Worm (Caenorhabditis elegans) whole organism, L4/young adult: ENCODE data around the gene rps-11.

Experiments used
- W03F9.2 ChIP-seq: fragments of 150-350 bp; optimal IDR thresholded peaks from 2 replicates; lab custom pipeline; 2014; ENCODE audit warnings: missing biosample characterization, missing genetic modification characterization
- dao-5 ChIP-seq: sonication (generic microtip); optimal IDR thresholded peaks from 2 replicates; lab custom pipeline; 2016; ENCODE audit warnings: missing genotype, missing genetic modification characterization, moderate library complexity, missing compliant biosample characterization
- him-1 ChIP-seq: sonication (generic microtip); optimal IDR thresholded peaks from 2 replicates; lab custom pipeline; 2016; ENCODE audit warnings: missing genotype, missing genetic modification reagents, missing genetic modification characterization, missing compliant biosample characterization

The rps-11 gene

DNA sequence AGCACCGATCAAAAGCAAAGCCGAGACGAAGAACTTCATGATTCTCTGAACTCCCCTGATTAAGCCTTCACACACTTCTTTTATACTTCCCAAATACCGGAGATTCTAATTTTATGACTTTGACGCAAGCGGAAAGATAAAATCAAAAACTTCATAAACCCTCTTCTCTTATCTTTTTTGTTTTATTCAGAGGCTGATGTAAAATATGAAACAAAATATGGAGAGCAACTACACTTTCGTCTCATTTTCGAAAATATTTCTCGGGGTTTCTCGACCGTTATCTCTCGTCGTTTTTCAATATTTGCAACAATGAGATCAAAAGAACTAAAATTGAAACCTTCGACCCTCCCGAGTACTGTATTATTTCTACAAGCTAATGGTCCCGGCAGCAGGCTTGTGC lies 20.6 kb downstream of the rps-11 start, which contains the start of gene lys-4:
lys-4 (minus strand) TSS at position 115 of the 400 bp plus-strand sequence.
- no peak for TF ChIP-seq dao-5
- TF ChIP-seq W03F9.2 (tag; lab: Kevin White, UChicago), result no peak
- TF ChIP-seq him-1 (tag; lab: Kevin White, UChicago), result no peak

DNA sequence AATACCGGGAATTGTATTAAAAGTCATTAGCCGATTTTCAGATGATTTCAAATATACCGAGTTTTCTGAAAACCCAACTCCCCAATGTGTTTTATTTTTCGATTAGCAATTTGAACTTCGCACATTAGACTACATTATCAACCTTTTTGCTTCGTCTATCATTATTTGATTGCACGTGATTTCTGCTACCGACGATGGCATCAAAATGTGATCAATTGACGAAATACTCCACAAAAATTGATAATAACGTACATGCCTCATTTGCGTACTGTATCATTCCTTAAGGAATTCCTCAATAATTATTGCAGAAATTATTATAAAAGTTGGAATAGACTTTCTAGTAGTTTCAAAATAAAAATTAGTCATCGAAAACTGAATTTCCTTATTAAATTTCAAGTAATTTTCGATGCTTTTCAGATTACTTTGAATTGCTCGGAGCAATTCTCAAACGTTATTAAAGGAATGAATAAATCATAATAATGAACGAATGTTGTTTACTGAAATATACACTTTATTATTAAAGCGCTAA lies 21.4 kb downstream of the rps-11 start:
- TF ChIP-seq him-1 (tag; lab: Kevin White, UChicago) (no peak), W03F9.2 (tag; lab: Kevin White, UChicago) (no peak), dao-5 (no peak)

DNA sequence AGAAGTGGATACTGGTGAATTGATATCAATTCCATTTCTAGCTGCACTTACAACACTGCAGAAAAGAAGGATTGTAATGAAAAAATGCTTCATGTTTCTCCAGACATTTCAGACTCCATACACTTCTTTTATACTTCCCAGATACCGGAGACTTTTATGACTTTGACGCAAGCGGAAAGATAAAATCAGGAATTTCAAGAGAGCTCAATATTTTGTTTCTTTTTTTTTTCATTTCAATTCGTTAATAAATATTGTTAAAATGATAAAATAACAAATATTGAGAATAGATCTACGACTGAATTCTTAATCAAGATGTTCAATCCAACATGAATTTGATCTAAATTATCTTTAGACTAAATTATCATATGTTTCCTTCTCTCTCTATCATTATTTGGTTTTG lies 23.0 kb downstream of the rps-11 start, which contains the start of gene lys-5:
lys-5 (minus strand) TSS at position 101 of the 400 bp plus-strand sequence.
- no peak for TF ChIP-seq dao-5
- no peak for TF ChIP-seq W03F9.2 (tag; lab: Kevin White, UChicago)
- TF ChIP-seq him-1 (tag; lab: Kevin White, UChicago), result no peak

DNA sequence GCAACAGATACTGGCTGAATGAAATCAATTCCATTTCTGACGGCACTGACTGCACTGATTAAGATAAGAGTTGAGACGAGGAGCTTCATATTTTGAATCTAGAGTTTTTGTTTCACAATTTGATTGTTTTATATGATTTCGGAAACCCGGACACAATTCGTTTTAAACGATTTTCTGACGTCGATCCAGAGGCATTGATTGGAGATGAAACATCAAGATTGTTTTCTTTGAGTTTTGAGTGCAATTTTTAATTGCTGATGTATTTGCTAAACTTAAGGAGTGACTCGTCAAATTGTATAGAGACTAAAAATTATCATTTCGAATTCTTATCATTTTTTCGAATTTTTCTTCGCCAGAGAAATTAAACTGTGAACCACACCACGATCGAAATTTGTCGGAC lies 25.4 kb downstream of the rps-11 start, which contains the start of gene lys-6:
lys-6 (minus strand) TSS at position 101 of the 400 bp plus-strand sequence.
- TF ChIP-seq W03F9.2 (tag; lab: Kevin White, UChicago) (no peak), dao-5 (no peak), him-1 (tag; lab: Kevin White, UChicago) (no peak)

DNA sequence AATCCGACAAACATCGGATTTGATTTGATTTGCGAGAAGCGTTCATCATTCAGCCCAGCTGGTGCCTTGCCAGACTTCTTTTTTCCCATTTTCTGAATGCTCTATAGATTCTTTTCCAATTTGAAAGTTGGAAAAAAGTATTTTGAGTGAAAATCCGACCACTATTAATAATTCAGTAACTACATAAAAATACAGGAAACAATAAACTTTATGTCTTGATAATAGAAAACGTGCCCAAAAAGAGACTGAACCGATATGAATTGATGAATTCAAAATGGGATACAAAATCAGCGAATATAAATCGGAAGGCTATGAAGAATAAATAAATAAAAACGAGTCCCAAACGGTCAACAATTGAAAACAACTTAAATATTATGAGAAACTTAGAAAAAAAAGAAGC lies 29.3 kb downstream of the rps-11 start, which contains the start of gene F58B3.4:
F58B3.4 (minus strand) TSS at position 101 of the 400 bp plus-strand sequence.
- TF ChIP-seq dao-5, result no peak
- TF ChIP-seq W03F9.2 (tag; lab: Kevin White, UChicago), result no peak
- no peak for TF ChIP-seq him-1 (tag; lab: Kevin White, UChicago)

DNA sequence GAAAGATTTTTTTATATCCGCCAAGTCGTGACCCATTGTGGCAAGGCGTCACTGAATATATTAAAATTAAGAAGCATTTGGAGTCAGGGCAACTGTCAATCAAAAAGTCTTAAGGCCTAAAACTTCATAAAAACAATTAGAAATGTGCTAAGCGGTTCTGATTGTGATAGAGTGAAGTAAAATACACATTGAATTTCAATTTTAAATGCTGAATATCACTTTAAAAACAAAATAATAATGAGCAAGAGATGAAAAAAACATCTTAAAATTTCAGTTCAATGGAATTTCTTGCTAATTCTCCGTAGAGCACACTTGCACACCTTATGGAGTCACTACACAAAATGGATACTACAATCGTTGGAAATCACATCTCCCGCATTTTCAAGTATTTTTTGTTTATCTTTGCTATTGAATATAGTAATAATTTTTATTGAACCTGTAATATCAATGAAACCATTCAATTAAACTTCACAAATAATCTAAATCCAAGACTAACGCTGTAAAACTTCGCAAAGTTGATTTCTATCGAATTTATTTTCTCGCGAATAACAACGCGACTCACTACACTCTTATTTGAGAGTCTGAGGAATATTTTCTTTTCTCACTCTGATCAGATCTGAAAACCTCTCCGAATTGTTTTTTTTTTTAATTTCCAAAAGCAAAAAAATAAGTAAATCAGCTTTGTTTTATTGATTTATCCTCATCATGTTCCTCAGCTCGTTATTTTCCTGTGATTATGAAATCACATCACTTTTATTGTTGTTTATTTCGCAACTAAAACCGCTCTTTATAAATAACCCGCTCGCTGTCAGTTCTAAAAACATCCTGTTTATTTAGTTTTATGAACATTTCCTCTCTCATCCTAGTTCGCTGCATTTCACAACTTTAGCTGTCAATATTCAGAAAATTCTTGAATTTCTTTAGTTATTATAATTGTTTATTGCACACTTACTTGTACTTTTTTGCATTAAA lies 33.3 kb downstream of the rps-11 start, which contains the start of gene mars-1:
mars-1 (minus strand) TSS at position 51 of the 972 bp plus-strand sequence.
- TF ChIP-seq dao-5 (no peak), W03F9.2 (tag; lab: Kevin White, UChicago) (peak; percentile 66)

DNA sequence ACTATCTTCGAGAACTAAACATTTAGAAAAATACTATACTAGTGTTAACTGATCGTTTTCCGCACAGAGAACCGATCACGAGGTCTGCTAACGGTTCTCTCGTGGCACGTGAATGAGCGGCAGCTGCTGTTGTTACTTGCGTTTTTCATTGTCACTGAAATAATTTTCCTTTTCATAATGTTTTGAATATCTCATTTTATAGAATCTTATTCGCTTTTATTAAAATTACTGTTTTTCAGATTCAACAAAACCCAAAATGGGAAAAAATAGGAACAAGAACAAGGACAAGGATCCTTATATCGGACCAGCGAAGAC lies 33.9 kb downstream of the rps-11 start, which contains the start of gene F58B3.6:
F58B3.6 (plus strand) TSS at position 240 of the 315 bp plus-strand sequence.
- TF ChIP-seq dao-5 (no peak), him-1 (tag; lab: Kevin White, UChicago) (no peak), W03F9.2 (tag; lab: Kevin White, UChicago) (no peak)

DNA sequence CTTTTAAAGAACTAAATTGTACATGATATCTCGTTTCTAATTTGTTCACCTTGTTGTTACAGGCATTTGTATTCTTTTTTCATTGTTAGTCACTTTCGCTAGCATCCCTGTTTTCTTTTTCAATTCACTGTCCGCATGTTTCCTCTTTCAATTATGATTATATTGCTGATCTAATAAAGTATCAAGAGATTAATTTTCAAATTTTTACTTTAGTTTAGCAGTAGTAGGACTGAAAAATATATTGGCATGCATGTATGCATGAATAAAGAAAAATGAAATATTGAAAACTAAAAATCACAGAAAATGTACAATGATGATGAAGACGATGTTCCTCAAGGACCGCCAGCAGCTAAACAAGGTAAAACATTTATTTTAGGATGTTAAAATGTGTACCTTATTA lies 35.6 kb downstream of the rps-11 start, which contains the start of gene rbm-17:
rbm-17 (plus strand) TSS at position 301 of the 400 bp plus-strand sequence.
- TF ChIP-seq dao-5 (no peak), him-1 (tag; lab: Kevin White, UChicago) (no peak), W03F9.2 (tag; lab: Kevin White, UChicago) (no peak)

DNA sequence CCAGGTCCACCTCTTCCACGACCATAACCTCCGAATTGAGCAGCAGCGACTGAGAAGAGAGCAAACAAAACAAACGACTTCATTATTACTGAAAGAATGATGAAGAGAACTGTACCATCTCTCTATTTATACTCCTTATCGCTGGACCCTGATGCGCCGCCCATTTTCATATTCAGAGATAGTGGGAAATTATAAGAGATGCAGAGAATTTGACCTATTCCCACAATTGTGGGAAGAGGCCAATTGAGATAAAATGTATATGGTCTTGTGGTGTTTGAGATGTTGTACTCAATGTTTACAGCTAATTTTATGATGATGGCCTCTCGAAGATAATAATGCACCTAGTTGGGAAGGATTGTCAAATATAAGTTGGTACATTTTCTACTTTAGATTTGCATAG lies 38.5 kb downstream of the rps-11 start, which contains the start of gene ttr-50:
ttr-50 (minus strand) TSS at position 101 of the 400 bp plus-strand sequence.
- TF ChIP-seq him-1 (tag; lab: Kevin White, UChicago) (no peak), dao-5 (no peak), W03F9.2 (tag; lab: Kevin White, UChicago) (no peak)

DNA sequence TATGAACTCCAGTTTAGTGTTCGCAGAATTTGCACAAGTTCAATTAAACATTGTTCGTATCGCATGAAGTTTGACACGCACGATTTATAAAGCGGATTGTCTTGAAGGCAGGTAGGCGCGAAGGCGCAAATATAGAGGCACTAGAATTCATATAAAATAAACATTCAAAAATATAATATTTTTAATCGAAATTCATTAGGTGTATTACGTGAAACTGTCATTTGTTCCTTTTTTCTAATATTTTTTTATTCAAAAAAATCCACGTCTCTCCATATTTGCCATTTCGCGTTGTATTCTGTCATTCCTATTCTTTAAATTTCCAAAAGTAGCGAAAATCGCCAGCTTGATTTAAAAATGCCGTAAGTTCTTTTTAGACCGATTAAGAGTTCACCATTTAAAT lies 39.4 kb downstream of the rps-11 start, which contains the start of gene ZK809.1:
ZK809.1 (plus strand) TSS at position 301 of the 400 bp plus-strand sequence.
- TF ChIP-seq W03F9.2 (tag; lab: Kevin White, UChicago) (no peak), dao-5 (no peak), him-1 (tag; lab: Kevin White, UChicago) (no peak)

DNA sequence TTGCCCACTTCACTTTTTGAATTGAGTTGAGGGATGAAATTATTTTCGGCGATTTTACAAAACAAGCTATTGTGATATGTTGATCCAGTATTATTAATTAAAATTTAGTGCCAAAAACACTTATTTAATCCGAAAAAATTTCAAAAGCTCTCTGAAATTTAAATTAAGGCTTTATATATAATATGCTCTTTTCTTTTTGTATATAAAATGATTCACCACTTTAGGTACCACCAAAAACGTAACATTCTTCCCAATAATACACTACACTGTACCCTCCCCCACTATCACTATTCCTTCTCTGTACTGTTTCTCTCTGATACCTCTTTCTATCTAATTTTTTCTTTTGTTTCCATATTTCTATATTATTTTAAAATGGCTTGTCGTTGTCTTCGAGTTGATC lies 41.4 kb downstream of the rps-11 start, which contains the start of gene prx-2:
prx-2 (plus strand) TSS at position 301 of the 400 bp plus-strand sequence.
- TF ChIP-seq dao-5 (no peak), W03F9.2 (tag; lab: Kevin White, UChicago) (no peak), him-1 (tag; lab: Kevin White, UChicago) (no peak)

DNA sequence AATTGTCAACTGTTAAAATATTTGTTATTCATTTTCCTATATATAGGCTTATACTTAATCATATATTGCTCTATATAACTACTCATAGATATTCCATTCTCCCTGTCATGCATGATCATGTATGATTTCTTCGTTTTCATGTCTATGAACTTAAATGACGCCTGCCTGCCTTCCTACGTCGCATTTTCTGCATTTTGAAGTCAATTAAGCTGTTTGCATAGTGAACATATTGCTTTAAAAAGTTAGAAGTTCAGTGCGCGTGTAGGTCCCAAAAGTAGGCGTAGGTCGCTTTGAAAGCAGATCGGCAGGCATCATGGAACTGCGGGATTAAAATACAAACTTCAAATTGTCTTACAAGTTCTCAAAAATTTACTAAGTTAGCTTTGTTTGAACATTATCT lies 42.3 kb downstream of the rps-11 start:
- TF ChIP-seq him-1 (tag; lab: Kevin White, UChicago) (no peak), W03F9.2 (tag; lab: Kevin White, UChicago) (no peak), dao-5 (no peak)

DNA sequence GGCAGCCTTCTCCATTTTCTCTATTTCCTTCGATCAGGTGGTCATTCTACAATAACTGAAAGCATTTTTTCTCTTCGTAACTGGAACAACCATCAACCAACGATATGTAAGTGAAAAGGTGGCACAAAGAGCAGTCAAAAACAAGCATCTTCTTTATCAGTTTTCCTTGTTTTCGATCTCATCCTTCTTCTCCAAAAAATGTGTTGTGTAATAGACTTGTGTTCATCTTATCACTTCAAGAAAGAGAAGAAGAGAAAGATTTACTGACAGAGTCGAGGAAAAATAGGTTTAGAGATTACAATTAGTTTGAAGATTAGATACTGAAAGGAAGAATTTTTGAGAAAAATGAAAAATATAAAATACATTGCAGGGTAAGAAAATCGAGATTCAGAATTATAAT lies 42.9 kb downstream of the rps-11 start:
- TF ChIP-seq him-1 (tag; lab: Kevin White, UChicago) (no peak), W03F9.2 (tag; lab: Kevin White, UChicago) (no peak), dao-5 (no peak)
